Fruit fly (Drosophila melanogaster) whole organism, embryonic: ENCODE data around the gene Cp7Fa.

Experiments
- Awh ChIP-seq: fragments of 200-800 bp; sonication (Bioruptor generic); IDR thresholded peaks from 2 replicates; pipeline ENCODE4, ENCODE4 v1.3.6; 2022; ENCODE audit warnings: missing biosample characterization, missing genetic modification characterization
- Bgb ChIP-seq: fragments of 200-800 bp; sonication (Bioruptor generic); IDR thresholded peaks from 2 replicates; pipeline ENCODE4 v1.3.6; 2022; ENCODE audit warnings: missing biosample characterization, missing genetic modification characterization; ENCODE audit not compliant: partially characterized antibody
- CG10654 ChIP-seq: fragments of 200-800 bp; sonication (Bioruptor generic); optimal IDR thresholded peaks from 2 replicates; lab custom pipeline; 2016; ENCODE audit warnings: missing biosample characterization, missing genetic modification characterization
- CG11085 ChIP-seq: fragments of 200-800 bp; sonication (Bioruptor generic); IDR thresholded peaks from 2 replicates; pipeline ENCODE4 v1.3.6; 2022; ENCODE audit warnings: missing biosample characterization, missing genetic modification characterization
- CG12942 ChIP-seq: fragments of 200-800 bp; sonication (Bioruptor generic); optimal IDR thresholded peaks from 3 replicates; lab custom pipeline; 2016; ENCODE audit warnings: missing biosample characterization, missing genetic modification characterization
- CG13123 ChIP-seq: fragments of 200-800 bp; sonication (Bioruptor generic); optimal IDR thresholded peaks from 2 replicates; lab custom pipeline; 2016; ENCODE audit warnings: missing biosample characterization, missing genetic modification characterization
- CG16779 ChIP-seq: fragments of 200-800 bp; sonication (Bioruptor generic); IDR thresholded peaks from 2 replicates; pipeline ENCODE4 v1.3.6; 2022; ENCODE audit warnings: missing biosample characterization, missing genetic modification characterization
- CG16815 ChIP-seq: fragments of 200-800 bp; sonication (Bioruptor generic); optimal IDR thresholded peaks from 3 replicates; lab custom pipeline; 2017; ENCODE audit warnings: missing biosample characterization, mild to moderate bottlenecking, missing genetic modification characterization
- CG2199 ChIP-seq: fragments of 200-800 bp; sonication (Bioruptor generic); IDR thresholded peaks from 3 replicates; pipeline ENCODE4 v1.3.6; 2022; ENCODE audit warnings: missing biosample characterization, missing genetic modification characterization
- CG30431 ChIP-seq: fragments of 200-800 bp; sonication (Bioruptor generic); optimal IDR thresholded peaks from 2 replicates; lab custom pipeline; 2017; ENCODE audit warnings: missing biosample characterization, missing genetic modification characterization
- CG3407 ChIP-seq: fragments of 200-800 bp; sonication (Bioruptor generic); optimal IDR thresholded peaks from 2 replicates; lab custom pipeline; 2018; ENCODE audit warnings: missing biosample characterization, mild to moderate bottlenecking, missing genetic modification characterization
- CG4730 ChIP-seq: fragments of 200-800 bp; sonication (Bioruptor generic); IDR thresholded peaks from 2 replicates; pipeline ENCODE4 v1.3.6; 2022; ENCODE audit warnings: missing biosample characterization, missing genetic modification characterization
- CG6272 ChIP-seq: fragments of 200-800 bp; sonication (Bioruptor generic); IDR thresholded peaks from 2 replicates; pipeline ENCODE4 v1.3.6; 2022; ENCODE audit warnings: missing biosample characterization, missing genetic modification characterization
- CG7987 ChIP-seq: fragments of 200-800 bp; sonication (Bioruptor generic); optimal IDR thresholded peaks from 2 replicates; lab custom pipeline; 2018; ENCODE audit warnings: missing biosample characterization, mild to moderate bottlenecking, missing genetic modification characterization, moderate library complexity
- CG8478 ChIP-seq: fragments of >200 bp; optimal IDR thresholded peaks from 2 replicates; lab custom pipeline; 2018
- CG9609 ChIP-seq: fragments of 200-800 bp; sonication (Bioruptor generic); optimal IDR thresholded peaks from 3 replicates; lab custom pipeline; 2016; ENCODE audit warnings: missing biosample characterization, missing genetic modification characterization
- D ChIP-seq, 2 experiments: fragments of 200-800 bp in 1 of 2; fragments of >200 bp in 1 of 2; sonication (Bioruptor generic) in 1 of 2; optimal IDR thresholded peaks; 2 replicates in 1 of 2; 3 replicates in 1 of 2; lab custom pipeline; 2017; ENCODE audit warnings: mild to moderate bottlenecking in 1 of 2, missing biosample characterization in 1 of 2, missing genetic modification characterization in 1 of 2, missing genetic modification reagents in 1 of 2
- Dek ChIP-seq: fragments of 200-800 bp; sonication (Bioruptor generic); optimal IDR thresholded peaks from 3 replicates; lab custom pipeline; 2019; ENCODE audit warnings: missing biosample characterization, mild to moderate bottlenecking, missing genetic modification characterization, moderate library complexity
- Dip3 ChIP-seq: fragments of 200-800 bp; sonication (Bioruptor generic); optimal IDR thresholded peaks from 3 replicates; lab custom pipeline; 2016; ENCODE audit warnings: missing biosample characterization, missing genetic modification characterization
- Elba2 ChIP-seq: fragments of 200-800 bp; sonication (Bioruptor generic); optimal IDR thresholded peaks from 3 replicates; lab custom pipeline; 2016; ENCODE audit warnings: missing biosample characterization, missing genetic modification characterization
- HLH4C ChIP-seq: fragments of 200-800 bp; sonication (Bioruptor generic); IDR thresholded peaks from 3 replicates; pipeline ENCODE4 v1.3.6; 2022; ENCODE audit warnings: missing biosample characterization, missing genetic modification characterization; ENCODE audit not compliant: partially characterized antibody
- Hey ChIP-seq: fragments of 200-800 bp; sonication (Bioruptor generic); optimal IDR thresholded peaks from 3 replicates; lab custom pipeline; 2018; ENCODE audit warnings: missing biosample characterization, mild to moderate bottlenecking, missing genetic modification characterization
- Kr ChIP-seq: fragments of 200-800 bp; sonication (Bioruptor generic); optimal IDR thresholded peaks from 2 replicates; lab custom pipeline; 2017; ENCODE audit warnings: missing biosample characterization, mild to moderate bottlenecking, missing genetic modification characterization
- MTF-1 ChIP-seq: fragments of 200-800 bp; sonication (Bioruptor generic); optimal IDR thresholded peaks from 2 replicates; lab custom pipeline; 2018; ENCODE audit warnings: missing biosample characterization, mild to moderate bottlenecking, missing genetic modification characterization, borderline replicate concordance
- Max ChIP-seq: fragments of 200-800 bp; sonication (Bioruptor generic); optimal IDR thresholded peaks from 2 replicates; lab custom pipeline; 2016; ENCODE audit warnings: missing biosample characterization, mild to moderate bottlenecking, missing genetic modification characterization
- NK7.1 ChIP-seq: fragments of 200-800 bp; sonication (Bioruptor generic); optimal IDR thresholded peaks from 3 replicates; lab custom pipeline; 2016; ENCODE audit warnings: missing biosample characterization, missing genetic modification characterization
- Oaz ChIP-seq: fragments of 200-800 bp; sonication (Bioruptor generic); IDR thresholded peaks from 2 replicates; pipeline ENCODE4 v1.3.6; 2022; ENCODE audit warnings: missing biosample characterization, missing genetic modification characterization
- Sry-β ChIP-seq: fragments of 200-800 bp; sonication (Bioruptor generic); optimal IDR thresholded peaks from 2 replicates; lab custom pipeline; 2018; ENCODE audit warnings: missing biosample characterization, mild to moderate bottlenecking, missing genetic modification characterization, moderate library complexity
- Trl ChIP-seq, 3 experiments: fragments of >200 bp in 2 of 3; fragments of 200-800 bp in 1 of 3; sonication (Bioruptor generic) in 1 of 3; optimal IDR thresholded peaks; 2 replicates in 1 of 3; 3 replicates in 2 of 3; lab custom pipeline; 2016 to 2017; ENCODE audit warnings: missing biosample characterization in 1 of 3, missing genetic modification characterization in 1 of 3
- abd-A ChIP-seq: fragments of 200-800 bp; sonication (Bioruptor generic); optimal IDR thresholded peaks from 3 replicates; lab custom pipeline; 2019; ENCODE audit warnings: missing biosample characterization, mild to moderate bottlenecking, missing genetic modification characterization, moderate library complexity
- aop ChIP-seq: fragments of 200-800 bp; sonication (Bioruptor generic); IDR thresholded peaks from 2 replicates; pipeline ENCODE4 v1.3.6; 2022; ENCODE audit warnings: missing biosample characterization, missing genetic modification characterization
- ap ChIP-seq: fragments of 200-800 bp; sonication (Bioruptor generic); IDR thresholded peaks from 2 replicates; pipeline ENCODE4 v1.3.6; 2022; ENCODE audit warnings: missing biosample characterization, missing genetic modification characterization
- btn ChIP-seq: fragments of 200-800 bp; sonication (Bioruptor generic); optimal IDR thresholded peaks from 2 replicates; lab custom pipeline; 2016; ENCODE audit warnings: missing biosample characterization, missing genetic modification characterization
- ci ChIP-seq: fragments of 200-800 bp; sonication (Bioruptor generic); IDR thresholded peaks from 3 replicates; pipeline ENCODE4 v1.3.6; 2022; ENCODE audit warnings: missing biosample characterization, missing genetic modification characterization
- corto ChIP-seq: fragments of 200-800 bp; sonication (Bioruptor generic); optimal IDR thresholded peaks from 2 replicates; lab custom pipeline; 2016; ENCODE audit warnings: missing biosample characterization, mild to moderate bottlenecking, missing genetic modification characterization, moderate library complexity
- dan ChIP-seq: fragments of 200-800 bp; sonication (Bioruptor generic); IDR thresholded peaks from 2 replicates; pipeline ENCODE4 v1.3.6; 2022; ENCODE audit warnings: missing biosample characterization, missing genetic modification characterization
- dysf ChIP-seq: fragments of 200-800 bp; sonication (Bioruptor generic); IDR thresholded peaks from 3 replicates; pipeline ENCODE4 v1.3.6; 2022; ENCODE audit warnings: missing biosample characterization, missing genetic modification characterization
- emc ChIP-seq: fragments of 200-800 bp; sonication (Bioruptor generic); optimal IDR thresholded peaks from 2 replicates; lab custom pipeline; 2016; ENCODE audit warnings: missing biosample characterization, missing genetic modification characterization
- ind ChIP-seq: fragments of 200-800 bp; sonication (Bioruptor generic); optimal IDR thresholded peaks from 3 replicates; lab custom pipeline; 2016; ENCODE audit warnings: missing biosample characterization, missing genetic modification characterization
- jigr1 ChIP-seq: fragments of 200-800 bp; sonication (Bioruptor generic); IDR thresholded peaks from 3 replicates; pipeline ENCODE4 v1.3.6; 2022; ENCODE audit warnings: missing biosample characterization, missing genetic modification characterization
- kah ChIP-seq: fragments of 200-800 bp; sonication (Bioruptor generic); optimal IDR thresholded peaks from 2 replicates; lab custom pipeline; 2018; ENCODE audit warnings: missing biosample characterization, mild to moderate bottlenecking, missing genetic modification characterization
- klu ChIP-seq: fragments of 200-800 bp; sonication (Bioruptor generic); IDR thresholded peaks from 2 replicates; pipeline ENCODE4 v1.3.6; 2022; ENCODE audit warnings: missing biosample characterization, missing genetic modification characterization
- lilli ChIP-seq: fragments of 200-800 bp; sonication (Bioruptor generic); optimal IDR thresholded peaks from 3 replicates; lab custom pipeline; 2016; ENCODE audit warnings: missing biosample characterization, missing genetic modification characterization
- lmd ChIP-seq: fragments of 200-800 bp; sonication (Bioruptor generic); IDR thresholded peaks from 2 replicates; pipeline ENCODE4 v1.3.6; 2022; ENCODE audit warnings: missing biosample characterization, missing genetic modification characterization
- luna ChIP-seq: fragments of 200-800 bp; sonication (Bioruptor generic); optimal IDR thresholded peaks from 2 replicates; lab custom pipeline; 2016; ENCODE audit warnings: missing biosample characterization, missing genetic modification characterization
- mam ChIP-seq: fragments of 200-800 bp; sonication (Bioruptor generic); optimal IDR thresholded peaks from 3 replicates; lab custom pipeline; 2016; ENCODE audit warnings: missing biosample characterization, missing genetic modification characterization
- odd ChIP-seq: fragments of 200-800 bp; sonication (Bioruptor generic); optimal IDR thresholded peaks from 2 replicates; lab custom pipeline; 2017; ENCODE audit warnings: missing biosample characterization, mild to moderate bottlenecking, missing genetic modification characterization
- salm ChIP-seq: fragments of 200-800 bp; sonication (Bioruptor generic); optimal IDR thresholded peaks from 2 replicates; lab custom pipeline; 2018; ENCODE audit warnings: missing biosample characterization, mild to moderate bottlenecking, missing genetic modification characterization
- sna ChIP-seq: fragments of 200-800 bp; sonication (Bioruptor generic); IDR thresholded peaks from 2 replicates; pipeline ENCODE4 v1.3.6; 2022; ENCODE audit warnings: missing biosample characterization, missing genetic modification characterization; ENCODE audit not compliant: partially characterized antibody
- trh ChIP-seq: fragments of 200-800 bp; sonication (Bioruptor generic); optimal IDR thresholded peaks from 2 replicates; lab custom pipeline; 2016; ENCODE audit warnings: missing biosample characterization, missing genetic modification characterization
- z ChIP-seq: fragments of 200-800 bp; sonication (Bioruptor generic); IDR thresholded peaks from 3 replicates; pipeline ENCODE4 v1.3.6; 2022; ENCODE audit warnings: missing biosample characterization, missing genetic modification characterization

The Cp7Fa gene

DNA sequence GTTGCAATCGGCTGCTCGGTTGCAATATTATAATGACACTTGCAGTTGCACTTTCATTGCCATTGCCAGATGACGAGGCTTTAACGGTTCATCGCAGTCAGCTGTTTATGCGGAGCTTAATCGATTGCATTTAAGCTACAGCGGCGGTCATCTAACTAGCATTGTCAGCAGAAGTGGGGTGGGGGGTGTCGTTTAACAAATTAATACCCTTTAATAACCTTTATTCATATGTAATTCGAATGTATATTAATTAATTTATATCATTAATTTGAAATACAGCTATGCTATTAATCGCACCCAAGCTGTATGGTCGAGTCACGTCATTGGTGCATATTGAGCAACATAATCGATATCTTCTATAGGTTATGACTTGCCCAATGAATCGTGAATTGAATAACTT is 22.2 kb downstream of the Cp7Fa start (continued):
- peak; percentile 20 for TF ChIP-seq CG12942 (GFP tag; lab: Kevin White, UChicago)
- TF ChIP-seq MTF-1 (GFP tag; lab: Kevin White, UChicago), result peak; percentile 72
- TF ChIP-seq klu (GFP tag; lab: Robert Waterston, UW), result 0 out of 2 replicates have a peak, but pooled peaks have one; percentile 26
- TF ChIP-seq z (GFP tag; lab: Robert Waterston, UW), result no peak
- no peak for TF ChIP-seq HLH4C
- TF ChIP-seq trh (GFP tag; lab: Kevin White, UChicago), result peak; percentile 48
- TF ChIP-seq CG8478, result no peak
- peak; percentile 33 for TF ChIP-seq lilli (GFP tag; lab: Kevin White, UChicago)
- peak; percentile 83 for TF ChIP-seq dysf (GFP tag; lab: Robert Waterston, UW)
- TF ChIP-seq D (optimal IDR thresholded peaks at IDR 0.05; lab: Kevin White, UChicago), result no peak
- peak; percentile 71 for TF ChIP-seq D (GFP tag; optimal IDR thresholded peaks at IDR 0.05; lab: Kevin White, UChicago)
- TF ChIP-seq luna (GFP tag; lab: Kevin White, UChicago), result no peak
- peak; percentile 54; the same call in 1 of the 2 replicates for TF ChIP-seq aop (GFP tag; lab: Robert Waterston, UW)
- TF ChIP-seq CG9609 (GFP tag; lab: Kevin White, UChicago), result no peak
- TF ChIP-seq abd-A, result no peak
- TF ChIP-seq Sry-β (GFP tag; lab: Kevin White, UChicago), result no peak
- peak; percentile 86 for TF ChIP-seq Awh
- no peak for TF ChIP-seq sna (GFP tag; lab: Robert Waterston, UW)
- TF ChIP-seq dan (GFP tag; lab: Robert Waterston, UW), result no peak
- TF ChIP-seq Max (GFP tag; lab: Kevin White, UChicago), result peak; percentile 46
- TF ChIP-seq ind (GFP tag; lab: Kevin White, UChicago), result peak; percentile 71
- TF ChIP-seq Trl (optimal IDR thresholded peaks at IDR 0.05; lab: Kevin White, UChicago), result no peak
- no peak for TF ChIP-seq Trl (GFP tag; optimal IDR thresholded peaks at IDR 0.05; lab: Kevin White, UChicago)
- no peak for TF ChIP-seq Hey (tag; lab: Kevin White, UChicago)
- peak; percentile 86 for TF ChIP-seq kah (GFP tag; lab: Kevin White, UChicago)
- no peak for TF ChIP-seq Dip3 (GFP tag; lab: Kevin White, UChicago)
- no peak for TF ChIP-seq emc (GFP tag; lab: Kevin White, UChicago)
- peak; percentile 72 for TF ChIP-seq Oaz (GFP tag; lab: Robert Waterston, UW)
- TF ChIP-seq ci (GFP tag; lab: Robert Waterston, UW), result peak; percentile 95
- peak; percentile 66 for TF ChIP-seq CG6272 (GFP tag; lab: Robert Waterston, UW)
- TF ChIP-seq ap (GFP tag; lab: Robert Waterston, UW), result peak; percentile 88
- no peak for TF ChIP-seq NK7.1 (GFP tag; lab: Kevin White, UChicago)
- TF ChIP-seq salm, result peak; percentile 82
- TF ChIP-seq corto (GFP tag; lab: Kevin White, UChicago), result no peak
- peak; percentile 62 for TF ChIP-seq odd (GFP tag; lab: Kevin White, UChicago)
- peak; percentile 8 for TF ChIP-seq CG16815 (GFP tag; lab: Kevin White, UChicago)
- no peak for TF ChIP-seq Bgb
- peak; percentile 68; the same call in 1 of the 3 replicates for TF ChIP-seq jigr1 (GFP tag; lab: Robert Waterston, UW)
- no peak for TF ChIP-seq CG16779 (GFP tag; lab: Robert Waterston, UW)
- TF ChIP-seq CG2199 (GFP tag; lab: Robert Waterston, UW), result peak; percentile 36; the same call in 1 of the 3 replicates
- 0 out of 2 replicates have a peak, but pooled peaks have one; percentile 46 for TF ChIP-seq CG11085 (GFP tag; lab: Robert Waterston, UW)
- TF ChIP-seq Elba2 (GFP tag; lab: Kevin White, UChicago), result no peak
- TF ChIP-seq CG30431 (GFP tag; lab: Kevin White, UChicago), result peak; percentile 58
- peak; percentile 41 for TF ChIP-seq CG13123
- TF ChIP-seq mam (GFP tag; lab: Kevin White, UChicago), result peak; percentile 25
- TF ChIP-seq CG3407, result peak; percentile 62
- TF ChIP-seq Kr (GFP tag; lab: Kevin White, UChicago), result no peak
- peak; percentile 64 for TF ChIP-seq CG10654 (GFP tag; lab: Kevin White, UChicago)
- peak; percentile 66 for TF ChIP-seq CG4730 (GFP tag; lab: Robert Waterston, UW)
- TF ChIP-seq Dek, result peak; percentile 55
- TF ChIP-seq lmd (GFP tag; lab: Robert Waterston, UW), result peak; percentile 83
- peak; percentile 28 for TF ChIP-seq CG7987 (GFP tag; lab: Kevin White, UChicago)
- no peak for TF ChIP-seq btn (GFP tag; lab: Kevin White, UChicago)
